Fruit fly (Drosophila melanogaster) whole organism, embryonic: ENCODE measurements around the gene CG15306.

Source experiments
- Atf6 ChIP-seq: fragments of 200-800 bp; sonication (Bioruptor generic); IDR thresholded peaks from 2 replicates; pipeline ENCODE4 v1.3.6; 2022; ENCODE audit warnings: missing biosample characterization, missing genetic modification characterization
- CG10979 ChIP-seq: fragments of 200-800 bp; sonication (Bioruptor generic); optimal IDR thresholded peaks from 2 replicates; lab custom pipeline; 2018; ENCODE audit warnings: missing biosample characterization, mild to moderate bottlenecking, missing genetic modification characterization, moderate library complexity
- CG11085 ChIP-seq: fragments of 200-800 bp; sonication (Bioruptor generic); IDR thresholded peaks from 2 replicates; pipeline ENCODE4 v1.3.6; 2022; ENCODE audit warnings: missing biosample characterization, missing genetic modification characterization
- CG11504 ChIP-seq: fragments of 200-800 bp; sonication (Bioruptor generic); optimal IDR thresholded peaks from 3 replicates; lab custom pipeline; 2019; ENCODE audit warnings: missing biosample characterization, mild to moderate bottlenecking, missing genetic modification characterization, moderate library complexity
- CG11696 ChIP-seq: fragments of 200-800 bp; sonication (Bioruptor generic); IDR thresholded peaks from 2 replicates; pipeline ENCODE4 v1.3.6; 2022; ENCODE audit warnings: missing biosample characterization, missing genetic modification characterization
- CG12104 ChIP-seq: fragments of 200-800 bp; sonication (Bioruptor generic); optimal IDR thresholded peaks from 3 replicates; lab custom pipeline; 2016; ENCODE audit warnings: missing biosample characterization, missing genetic modification characterization
- CG12391 ChIP-seq: fragments of 200-800 bp; sonication (Bioruptor generic); optimal IDR thresholded peaks from 3 replicates; lab custom pipeline; 2018; ENCODE audit warnings: missing biosample characterization, mild to moderate bottlenecking, missing genetic modification characterization, moderate library complexity
- CG14965 ChIP-seq: fragments of 200-800 bp; sonication (Bioruptor generic); optimal IDR thresholded peaks from 2 replicates; lab custom pipeline; 2016; ENCODE audit warnings: missing biosample characterization, missing genetic modification characterization, borderline replicate concordance
- CG17359 ChIP-seq: fragments of 200-800 bp; sonication (Bioruptor generic); optimal IDR thresholded peaks from 3 replicates; lab custom pipeline; 2018; ENCODE audit warnings: missing biosample characterization, mild to moderate bottlenecking, missing genetic modification characterization, moderate library complexity
- CG18476 ChIP-seq: fragments of 200-800 bp; sonication (Bioruptor generic); optimal IDR thresholded peaks from 2 replicates; lab custom pipeline; 2016; ENCODE audit warnings: missing biosample characterization, mild to moderate bottlenecking, missing genetic modification characterization
- CG2678 ChIP-seq: fragments of 200-800 bp; sonication (Bioruptor generic); optimal IDR thresholded peaks from 3 replicates; lab custom pipeline; 2019; ENCODE audit warnings: missing biosample characterization, mild to moderate bottlenecking, missing genetic modification characterization, moderate library complexity
- CG30403 ChIP-seq: fragments of 200-800 bp; sonication (Bioruptor generic); optimal IDR thresholded peaks from 3 replicates; lab custom pipeline; 2016; ENCODE audit warnings: missing biosample characterization, missing genetic modification characterization
- CG32772 ChIP-seq: fragments of 200-800 bp; sonication (Bioruptor generic); IDR thresholded peaks from 2 replicates; pipeline ENCODE4 v1.3.6; 2022; ENCODE audit warnings: missing biosample characterization, missing genetic modification characterization
- CG6654 ChIP-seq: fragments of 200-800 bp; sonication (Bioruptor generic); optimal IDR thresholded peaks from 2 replicates; lab custom pipeline; 2017; ENCODE audit warnings: missing biosample characterization, mild to moderate bottlenecking, missing genetic modification characterization
- CG6854 ChIP-seq: fragments of 200-800 bp; sonication (Bioruptor generic); optimal IDR thresholded peaks from 3 replicates; lab custom pipeline; 2017; ENCODE audit warnings: missing biosample characterization, mild to moderate bottlenecking, missing genetic modification characterization
- CG7786 ChIP-seq: fragments of 200-800 bp; sonication (Bioruptor generic); optimal IDR thresholded peaks from 2 replicates; lab custom pipeline; 2016; ENCODE audit warnings: missing biosample characterization, missing genetic modification characterization
- CG9437 ChIP-seq: fragments of 200-800 bp; sonication (Bioruptor generic); optimal IDR thresholded peaks from 2 replicates; lab custom pipeline; 2018; ENCODE audit warnings: missing biosample characterization, mild to moderate bottlenecking, missing genetic modification characterization
- CG9817 ChIP-seq: fragments of 200-800 bp; sonication (Bioruptor generic); optimal IDR thresholded peaks from 2 replicates; lab custom pipeline; 2018; ENCODE audit warnings: missing biosample characterization, mild to moderate bottlenecking, missing genetic modification characterization, moderate library complexity
- CG9876 ChIP-seq: fragments of 200-800 bp; sonication (Bioruptor generic); optimal IDR thresholded peaks from 2 replicates; lab custom pipeline; 2016; ENCODE audit warnings: missing biosample characterization, missing genetic modification characterization
- CoRest ChIP-seq: fragments of 200-800 bp; sonication (Bioruptor generic); optimal IDR thresholded peaks from 3 replicates; lab custom pipeline; 2018; ENCODE audit warnings: missing biosample characterization, mild to moderate bottlenecking, missing genetic modification characterization, moderate library complexity
- Dip2 ChIP-seq: fragments of 200-800 bp; sonication (Bioruptor generic); IDR thresholded peaks from 2 replicates; pipeline ENCODE4 v1.3.6; 2022; ENCODE audit warnings: missing biosample characterization, missing genetic modification characterization
- Dp ChIP-seq: fragments of 200-800 bp; sonication (Bioruptor generic); optimal IDR thresholded peaks from 2 replicates; lab custom pipeline; 2018; ENCODE audit warnings: missing biosample characterization, mild to moderate bottlenecking, missing genetic modification characterization, moderate library complexity
- E2f2 ChIP-seq: fragments of 200-800 bp; sonication (Bioruptor generic); IDR thresholded peaks from 2 replicates; pipeline ENCODE4 v1.3.6; 2022; ENCODE audit warnings: missing biosample characterization, missing genetic modification characterization
- Mad ChIP-seq: fragments of 200-800 bp; sonication (Bioruptor generic); optimal IDR thresholded peaks from 2 replicates; lab custom pipeline; 2016; ENCODE audit warnings: missing biosample characterization, missing genetic modification characterization
- Mes4 ChIP-seq: fragments of 200-800 bp; sonication (Bioruptor generic); optimal IDR thresholded peaks from 2 replicates; lab custom pipeline; 2016; ENCODE audit warnings: missing biosample characterization, missing genetic modification characterization
- NC2β ChIP-seq: fragments of 200-800 bp; sonication (Bioruptor generic); optimal IDR thresholded peaks from 2 replicates; lab custom pipeline; 2016; ENCODE audit warnings: missing biosample characterization, missing genetic modification characterization
- Ptx1 ChIP-seq: fragments of 200-800 bp; sonication (Bioruptor generic); IDR thresholded peaks from 2 replicates; pipeline ENCODE4 v1.3.6; 2022; ENCODE audit warnings: missing biosample characterization, missing genetic modification characterization
- Stat92E ChIP-seq, 3 experiments: fragments of >200 bp in 2 of 3; fragments of 200-800 bp in 1 of 3; sonication (Bioruptor generic) in 1 of 3; optimal IDR thresholded peaks; 2 replicates each; lab custom pipeline; 2017 to 2019; ENCODE audit warnings: missing biosample characterization in 3 of 3, missing genetic modification characterization in 3 of 3, mild to moderate bottlenecking in 1 of 3, moderate library complexity in 1 of 3
- Trl ChIP-seq, 3 experiments: fragments of >200 bp in 2 of 3; fragments of 200-800 bp in 1 of 3; sonication (Bioruptor generic) in 1 of 3; optimal IDR thresholded peaks; 2 replicates in 1 of 3; 3 replicates in 2 of 3; lab custom pipeline; 2016 to 2017; ENCODE audit warnings: missing biosample characterization in 1 of 3, missing genetic modification characterization in 1 of 3
- YL-1 ChIP-seq: fragments of 200-800 bp; sonication (Bioruptor generic); optimal IDR thresholded peaks from 3 replicates; lab custom pipeline; 2017; ENCODE audit warnings: missing biosample characterization, mild to moderate bottlenecking, missing genetic modification characterization
- ap ChIP-seq: fragments of 200-800 bp; sonication (Bioruptor generic); IDR thresholded peaks from 2 replicates; pipeline ENCODE4 v1.3.6; 2022; ENCODE audit warnings: missing biosample characterization, missing genetic modification characterization
- bab2 ChIP-seq: fragments of 200-800 bp; sonication (Bioruptor generic); optimal IDR thresholded peaks from 2 replicates; lab custom pipeline; 2016; ENCODE audit warnings: missing biosample characterization, missing genetic modification characterization
- bcd ChIP-seq: fragments of 200-800 bp; sonication (Bioruptor generic); optimal IDR thresholded peaks from 2 replicates; lab custom pipeline; 2017; ENCODE audit warnings: missing biosample characterization, mild to moderate bottlenecking, missing genetic modification characterization
- cad ChIP-seq: fragments of >200 bp; optimal IDR thresholded peaks from 2 replicates; lab custom pipeline; 2017; ENCODE audit warnings: missing biosample characterization, missing genetic modification characterization
- cg ChIP-seq: fragments of 200-800 bp; sonication (Bioruptor generic); optimal IDR thresholded peaks from 3 replicates; lab custom pipeline; 2019; ENCODE audit warnings: missing biosample characterization, mild to moderate bottlenecking, missing genetic modification characterization, moderate library complexity
- chinmo ChIP-seq: fragments of 200-800 bp; sonication (Bioruptor generic); IDR thresholded peaks from 4 replicates; pipeline ENCODE4 v1.3.6; 2022; ENCODE audit warnings: missing biosample characterization, missing genetic modification characterization; ENCODE audit not compliant: partially characterized antibody
- crol ChIP-seq: fragments of 200-800 bp; sonication (Bioruptor generic); IDR thresholded peaks from 2 replicates; pipeline ENCODE4 v1.3.6; 2022; ENCODE audit warnings: missing biosample characterization, missing genetic modification characterization
- dmrt99B ChIP-seq: fragments of 200-800 bp; sonication (Bioruptor generic); optimal IDR thresholded peaks from 2 replicates; lab custom pipeline; 2018; ENCODE audit warnings: missing biosample characterization, mild to moderate bottlenecking, missing genetic modification characterization, moderate library complexity
- gcm ChIP-seq: fragments of 200-800 bp; sonication (Bioruptor generic); optimal IDR thresholded peaks from 2 replicates; lab custom pipeline; 2019; ENCODE audit warnings: missing biosample characterization, mild to moderate bottlenecking, missing genetic modification characterization, moderate library complexity
- gcm2 ChIP-seq: fragments of 200-800 bp; sonication (Bioruptor generic); optimal IDR thresholded peaks from 2 replicates; lab custom pipeline; 2016; ENCODE audit warnings: missing biosample characterization, missing genetic modification characterization
- lov ChIP-seq, 2 experiments: fragments of 200-800 bp in 1 of 2; fragments of >200 bp in 1 of 2; sonication (Bioruptor generic) in 1 of 2; IDR thresholded peaks in 1 of 2; optimal IDR thresholded peaks in 1 of 2; 2 replicates in 1 of 2; 3 replicates in 1 of 2; pipeline versions ENCODE4 v1.3.6 to Lab custom; 2017 to 2022; ENCODE audit warnings: missing biosample characterization in 1 of 2, missing genetic modification characterization in 1 of 2
- pfk ChIP-seq: fragments of 200-800 bp; sonication (Bioruptor generic); optimal IDR thresholded peaks from 2 replicates; lab custom pipeline; 2018; ENCODE audit warnings: missing biosample characterization, mild to moderate bottlenecking, missing genetic modification characterization, moderate library complexity
- pita ChIP-seq: fragments of 200-800 bp; sonication (Bioruptor generic); optimal IDR thresholded peaks from 2 replicates; lab custom pipeline; 2017; ENCODE audit warnings: missing biosample characterization, mild to moderate bottlenecking, missing genetic modification characterization
- ro ChIP-seq: fragments of 200-800 bp; sonication (Bioruptor generic); IDR thresholded peaks from 2 replicates; pipeline ENCODE4 v1.3.6; 2022; ENCODE audit warnings: missing biosample characterization, missing genetic modification characterization
- scrt ChIP-seq: fragments of 200-800 bp; sonication (Bioruptor generic); optimal IDR thresholded peaks from 2 replicates; lab custom pipeline; 2018; ENCODE audit warnings: missing biosample characterization, mild to moderate bottlenecking, missing genetic modification characterization, moderate library complexity
- sens ChIP-seq: fragments of 200-800 bp; sonication (Bioruptor generic); peaks from one replicate; lab custom pipeline; 2016; ENCODE audit warnings: missing biosample characterization, missing genetic modification characterization
- yki ChIP-seq: fragments of >200 bp; optimal IDR thresholded peaks from 3 replicates; lab custom pipeline; 2018

CG15306 gene

dm6 chrX:10290761-10291041 lies 40.9 kb downstream of the CG15306 start:
- TF ChIP-seq scrt (GFP tag; lab: Kevin White, UChicago) (peak; percentile 81), E2f2 (GFP tag; lab: Robert Waterston, UW) (peak; percentile 27; the same call in 1 of the 2 replicates), CG6854 (GFP tag; lab: Kevin White, UChicago) (no peak), CG9876 (GFP tag; lab: Kevin White, UChicago) (no peak), Stat92E (GFP tag; optimal IDR thresholded peaks at IDR 0.05; lab: Kevin White, UChicago) (no peak), ap (GFP tag; lab: Robert Waterston, UW) (no peak), cg (GFP tag; lab: Kevin White, UChicago) (peak; percentile 40), bab2 (GFP tag; lab: Kevin White, UChicago) (no peak), CG9817 (tag; lab: Kevin White, UChicago) (no peak), Trl (optimal IDR thresholded peaks at IDR 0.05; lab: Kevin White, UChicago) (peak; percentile 2 to 21), Trl (GFP tag; optimal IDR thresholded peaks at IDR 0.05; lab: Kevin White, UChicago) (no peak), Ptx1 (GFP tag; lab: Robert Waterston, UW) (no peak), gcm (no peak), gcm2 (GFP tag; lab: Kevin White, UChicago) (no peak), Dp (GFP tag; lab: Kevin White, UChicago) (peak; percentile 2), CG12104 (GFP tag; lab: Kevin White, UChicago) (no peak), pfk (GFP tag; lab: Kevin White, UChicago) (peak; percentile 96), Atf6 (GFP tag; lab: Robert Waterston, UW) (no peak), pita (GFP tag; lab: Kevin White, UChicago) (no peak), crol (GFP tag; lab: Robert Waterston, UW) (peak; percentile 28; the same call in 1 of the 2 replicates), CG18476 (GFP tag; lab: Kevin White, UChicago) (no peak), CG7786 (GFP tag; lab: Kevin White, UChicago) (no peak), NC2β (GFP tag; lab: Kevin White, UChicago) (no peak), CG6654 (GFP tag; lab: Kevin White, UChicago) (no peak)

DNA sequence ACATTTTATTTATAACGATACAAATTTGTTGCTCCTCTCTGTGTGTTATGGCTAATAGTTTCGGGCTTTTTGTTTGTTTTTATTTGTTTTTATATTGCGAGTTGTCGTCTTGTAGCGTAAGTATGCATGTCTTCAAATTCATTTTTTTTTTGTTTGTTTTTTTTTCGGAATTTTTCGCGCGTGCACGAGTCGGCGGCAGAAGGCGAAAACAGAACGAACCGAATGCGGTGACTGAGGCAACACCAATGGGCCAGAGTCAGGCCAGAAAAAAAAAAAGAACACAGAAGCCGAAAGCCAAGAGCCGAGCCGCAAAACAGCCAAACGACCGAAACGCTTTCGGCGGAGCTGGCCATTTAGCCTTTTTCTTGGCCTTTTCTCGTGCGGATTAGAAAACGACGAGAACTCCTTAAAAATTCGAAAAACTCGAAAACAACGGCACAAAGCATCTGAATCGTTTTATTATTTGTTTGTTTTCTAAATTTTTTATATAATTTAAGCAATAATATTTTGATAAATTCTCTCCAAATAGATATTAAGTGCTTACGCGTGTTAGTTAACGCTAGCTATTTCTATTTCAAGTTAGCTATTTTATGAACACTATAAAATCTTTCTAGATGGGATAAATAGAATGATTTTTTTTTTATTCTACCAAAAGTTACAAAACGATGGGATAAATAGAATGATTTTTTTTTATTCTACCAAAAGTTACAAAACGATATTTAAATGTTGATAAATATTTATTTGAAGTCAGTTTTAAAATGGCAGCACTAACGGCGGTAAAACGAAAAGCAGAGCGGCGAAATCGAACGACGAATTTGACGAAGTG lies 41.5 kb downstream of the CG15306 start:
- no peak for TF ChIP-seq yki (lab: Kevin White, UChicago)
- TF ChIP-seq lov (optimal IDR thresholded peaks at IDR 0.05; lab: Kevin White, UChicago) = no peak
- TF ChIP-seq lov (GFP tag; IDR thresholded peaks at IDR 0.05; lab: Robert Waterston, UW) = no peak
- TF ChIP-seq CG10979 = no peak
- TF ChIP-seq chinmo = 0 out of 4 replicates have a peak, but pooled peaks have one; percentile 59
- TF ChIP-seq cad = no peak
- TF ChIP-seq CG17359 = no peak
- no peak for TF ChIP-seq dmrt99B (tag; lab: Kevin White, UChicago)
- TF ChIP-seq sens = peak; percentile 57
- TF ChIP-seq Mad (GFP tag; lab: Kevin White, UChicago) = no peak
- TF ChIP-seq Stat92E (GFP tag; optimal IDR thresholded peaks at IDR 0.05; lab: Kevin White, UChicago) = no peak
- peak; percentile 24 for TF ChIP-seq CG2678 (tag; lab: Kevin White, UChicago)
- peak; percentile 4 for TF ChIP-seq CG9437 (GFP tag; lab: Kevin White, UChicago)
- peak; percentile 27 for TF ChIP-seq CG30403 (GFP tag; lab: Kevin White, UChicago)
- TF ChIP-seq CG11696 (GFP tag; lab: Robert Waterston, UW) = no peak
- TF ChIP-seq pfk (GFP tag; lab: Kevin White, UChicago) = peak; percentile 57
- TF ChIP-seq CG14965 = no peak
- TF ChIP-seq CG9876 (GFP tag; lab: Kevin White, UChicago) = no peak
- peak; percentile 31 for TF ChIP-seq CG11504 (tag; lab: Kevin White, UChicago)
- TF ChIP-seq CoRest (tag; lab: Kevin White, UChicago) = peak; percentile 9
- TF ChIP-seq ro (GFP tag; lab: Robert Waterston, UW) = no peak
- no peak for TF ChIP-seq bcd (GFP tag; lab: Kevin White, UChicago)
- TF ChIP-seq Dip2 (GFP tag; lab: Robert Waterston, UW) = no peak
- no peak for TF ChIP-seq CG11085
- 0 out of 2 replicates have a peak, but pooled peaks have one; percentile 42 for TF ChIP-seq CG32772 (GFP tag; lab: Robert Waterston, UW)
- TF ChIP-seq YL-1 (GFP tag; lab: Kevin White, UChicago) = no peak
- no peak for TF ChIP-seq Mes4
- no peak for TF ChIP-seq CG12391 (tag; lab: Kevin White, UChicago)
